Worm (Caenorhabditis elegans) whole organism, late embryonic: Measurements from ENCODE around the gene unc-10.

Experiments
- Y22D7AL.16 ChIP-seq: sonication (generic microtip); optimal IDR thresholded peaks from 2 replicates; lab custom pipeline; 2016; ENCODE audit warnings: missing genetic modification characterization, missing compliant biosample characterization
- elt-2 ChIP-seq: sonication (generic microtip); optimal IDR thresholded peaks from 2 replicates; lab custom pipeline; 2016; ENCODE audit warnings: missing genetic modification reagents, missing genetic modification characterization, missing compliant biosample characterization
- nhr-11 ChIP-seq: fragments of 150-350 bp; optimal IDR thresholded peaks from 2 replicates; lab custom pipeline; 2014; ENCODE audit warnings: missing biosample characterization, missing genetic modification characterization
- tbx-7 ChIP-seq: sonication (generic microtip); optimal IDR thresholded peaks from 2 replicates; lab custom pipeline; 2016; ENCODE audit warnings: missing genotype, missing genetic modification characterization, missing compliant biosample characterization

ce11 chrX:7313236-7313635 is 33.1 kb upstream of the unc-10 start:
- TF ChIP-seq nhr-11 (tag; lab: Kevin White, UChicago) (no peak), Y22D7AL.16 (tag; lab: Kevin White, UChicago) (no peak), elt-2 (tag; lab: Kevin White, UChicago) (no peak), tbx-7 (no peak)
